Worm (Caenorhabditis elegans): Measurements from ENCODE around the gene clec-85.

Gene clec-85

DNA sequence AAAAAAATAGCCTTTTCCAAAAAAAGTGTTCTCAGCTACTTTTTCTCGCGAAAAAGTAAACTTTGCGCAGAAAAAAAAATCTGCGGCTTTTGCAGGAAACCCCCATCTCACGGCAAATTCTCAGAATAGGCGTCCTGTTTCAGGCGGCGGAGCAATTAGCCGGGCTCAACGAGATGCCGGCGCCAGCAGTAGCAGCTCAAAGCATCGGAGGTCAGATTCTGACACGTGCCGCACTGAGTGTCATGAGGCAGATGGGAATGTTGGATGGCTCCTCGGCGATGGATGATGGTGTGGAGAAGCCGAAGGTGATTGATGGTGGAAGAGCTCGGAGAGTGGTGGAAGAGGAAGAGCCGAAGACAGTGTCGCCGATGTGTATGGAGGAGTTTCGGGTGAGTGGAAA, 36.6 kb downstream of the clec-85 start:
- TF ChIP-seq elt-3 (tag; optimal IDR thresholded peaks at IDR 0.05) (no peak), nhr-237 (tag; optimal IDR thresholded peaks at IDR 0.05) (no peak), alr-1 (tag; optimal IDR thresholded peaks at IDR 0.05; ENCODE audit: borderline replicate concordance) (no peak), sptf-1 (tag; optimal IDR thresholded peaks at IDR 0.05) (no peak), tlp-1 (tag; optimal IDR thresholded peaks at IDR 0.05) (no peak), egl-13 (tag; optimal IDR thresholded peaks at IDR 0.05) (no peak), fkh-10 (GFP tag; optimal IDR thresholded peaks at IDR 0.05) (no peak), unc-86 (tag; optimal IDR thresholded peaks at IDR 0.05) (peak; percentile 10)

DNA sequence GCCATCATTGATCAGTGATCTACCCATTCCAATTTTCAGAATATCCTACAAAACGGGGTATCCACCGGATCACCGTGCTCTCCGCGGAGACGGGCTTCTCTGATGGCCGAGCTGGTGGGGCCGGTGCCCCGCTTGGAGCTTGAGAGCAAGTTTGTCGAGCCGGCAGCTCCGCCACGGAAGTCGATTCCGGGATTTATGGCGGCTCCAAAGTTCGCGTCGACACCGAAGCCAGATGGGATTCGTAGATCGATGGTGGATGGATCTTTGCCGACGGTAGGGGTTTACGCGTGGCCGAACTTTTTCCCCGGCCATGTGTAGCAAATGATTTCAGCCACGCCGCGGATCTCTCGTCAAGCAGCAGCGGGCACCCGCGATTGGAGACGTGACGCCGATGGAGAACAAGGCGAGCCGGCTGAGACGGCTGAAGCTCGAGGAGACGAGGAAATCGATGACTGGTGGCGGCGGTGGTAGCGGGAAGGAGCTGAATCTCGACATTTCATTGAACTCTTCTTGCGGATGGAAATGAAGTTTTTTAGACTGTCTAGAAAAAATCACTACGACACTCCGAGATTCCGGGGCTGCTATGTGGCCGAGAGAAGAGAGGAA, 37.9 kb downstream of the clec-85 start:
- TF ChIP-seq efl-3 (GFP tag; optimal IDR thresholded peaks at IDR 0.05): no peak
- TF ChIP-seq efl-1 (optimal IDR thresholded peaks at IDR 0.05): no peak
- peak in 1 of 2 experiments; percentile 43 for TF ChIP-seq efl-1 (GFP tag; optimal IDR thresholded peaks at IDR 0.05 in 1 of 2)

DNA sequence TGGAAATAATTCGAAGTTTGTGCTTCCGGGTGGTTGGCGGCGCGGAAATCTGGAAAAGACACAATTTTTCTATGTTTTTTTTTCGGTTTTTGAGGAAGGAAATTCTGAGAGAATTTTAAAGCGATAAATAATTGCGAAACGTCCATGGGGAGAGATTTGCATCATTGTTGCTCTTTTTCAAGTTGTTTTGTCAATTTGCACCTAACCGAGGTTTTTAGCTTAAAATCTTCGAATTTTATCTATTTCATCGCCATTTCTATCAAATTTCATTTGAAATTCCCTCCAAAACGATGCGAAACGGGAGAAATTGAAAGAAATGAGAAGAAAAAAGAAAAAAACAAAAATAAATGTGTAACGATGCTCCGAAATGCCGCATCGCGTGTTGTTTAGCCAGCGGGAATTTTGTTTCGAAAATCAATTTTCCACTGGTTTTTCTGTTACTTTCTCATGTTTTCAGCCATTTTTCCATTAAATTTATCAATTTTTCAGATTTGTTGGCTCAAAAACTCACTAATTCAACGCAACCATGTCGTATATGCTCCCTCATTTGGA, 39.8 kb downstream of the clec-85 start, which contains the start of the genes nprt-1 and dib-1:
Gene nprt-1, minus strand, starts transcription at position 51 of the 552 bp plus-strand sequence.
Gene dib-1, plus strand, starts transcription at position 482 of the 552 bp plus-strand sequence.
- TF ChIP-seq unc-30 (tag; optimal IDR thresholded peaks at IDR 0.05) (no peak), nhr-84 (tag; optimal IDR thresholded peaks at IDR 0.05) (no peak), hlh-4 (tag; optimal IDR thresholded peaks at IDR 0.05) (no peak), jun-1 (tag; optimal IDR thresholded peaks at IDR 0.05) (no peak), ztf-11 (tag; optimal IDR thresholded peaks at IDR 0.05) (no peak), nhr-85 (tag) (peak; percentile 63), ama-1 (optimal IDR thresholded peaks at IDR 0.05) (no peak), lir-3 (tag; optimal IDR thresholded peaks at IDR 0.05; ENCODE audit: poor library complexity) (no peak), tbx-2 (tag; optimal IDR thresholded peaks at IDR 0.05) (peak; percentile 57), isw-1 (GFP tag; IDR thresholded peaks at IDR 0.05) (peak; percentile 52), nhr-237 (tag; optimal IDR thresholded peaks at IDR 0.05) (peak; percentile 27), efl-1 (optimal IDR thresholded peaks at IDR 0.05) (peak; percentile 65 to 94), efl-1 (GFP tag; optimal IDR thresholded peaks at IDR 0.05 in 1 of 2) (peak; percentile 92 to 99), nhr-47 (tag; optimal IDR thresholded peaks at IDR 0.05) (peak; percentile 68), sox-4 (tag; optimal IDR thresholded peaks at IDR 0.05) (no peak), nhr-71 (tag; optimal IDR thresholded peaks at IDR 0.05) (peak; percentile 76), swsn-7 (tag; optimal IDR thresholded peaks at IDR 0.05) (peak; percentile 51), nhr-28 (tag; optimal IDR thresholded peaks at IDR 0.05) (no peak), irx-1 (tag; optimal IDR thresholded peaks at IDR 0.05) (no peak), unc-98 (GFP tag; IDR thresholded peaks at IDR 0.05) (no peak), lin-35 (GFP tag; optimal IDR thresholded peaks at IDR 0.05) (peak; percentile 93 to 96), aha-1 (tag; optimal IDR thresholded peaks at IDR 0.05) (no peak), xbp-1 (tag; optimal IDR thresholded peaks at IDR 0.05) (peak; percentile 71), sptf-1 (tag; optimal IDR thresholded peaks at IDR 0.05) (no peak), blmp-1 (tag; optimal IDR thresholded peaks at IDR 0.05) (peak; percentile 59), ets-5 (GFP tag; IDR thresholded peaks at IDR 0.05) (no peak), nhr-19 (GFP tag; conservative IDR thresholded peaks at IDR 0.05) (peak; percentile 54), lin-15B (tag; optimal IDR thresholded peaks at IDR 0.05) (no peak), zip-4 (GFP tag; optimal IDR thresholded peaks at IDR 0.05) (no peak), nhr-76 (tag; optimal IDR thresholded peaks at IDR 0.05) (no peak), mef-2 (tag; optimal IDR thresholded peaks at IDR 0.05) (no peak), ceh-82 (tag; optimal IDR thresholded peaks at IDR 0.05) (peak; percentile 34 to 49 (median 43)), lsy-2 (tag; optimal IDR thresholded peaks at IDR 0.05) (peak; percentile 70 to 89), pag-3 (tag; optimal IDR thresholded peaks at IDR 0.05; ENCODE audit: borderline replicate concordance, insufficient read depth) (no peak), ces-1 (GFP tag; optimal IDR thresholded peaks at IDR 0.05) (no peak), lin-39 (tag; optimal IDR thresholded peaks at IDR 0.05) (no peak), egl-27 (tag; optimal IDR thresholded peaks at IDR 0.05) (no peak), lin-13 (GFP tag; optimal IDR thresholded peaks at IDR 0.05) (no peak), ztf-4 (tag; optimal IDR thresholded peaks at IDR 0.05) (no peak), alr-1 (tag; optimal IDR thresholded peaks at IDR 0.05; ENCODE audit: borderline replicate concordance) (no peak), C16A3.4 (tag; optimal IDR thresholded peaks at IDR 0.05) (peak; percentile 4), nhr-77 (tag; optimal IDR thresholded peaks at IDR 0.05) (no peak), elt-3 (tag; optimal IDR thresholded peaks at IDR 0.05) (no peak), egl-13 (tag; optimal IDR thresholded peaks at IDR 0.05) (no peak)
